Worm (Caenorhabditis elegans) whole organism, early embryonic: ENCODE data around the gene ddl-2.

Source experiments
- aly-1 ChIP-seq: sonication (generic microtip); optimal IDR thresholded peaks from 2 replicates; lab custom pipeline; 2016; ENCODE audit warnings: missing genetic modification characterization, missing compliant biosample characterization
- ama-1 ChIP-seq: fragments of 150-350 bp; optimal IDR thresholded peaks from 2 replicates; lab custom pipeline; 2014
- ceh-36 ChIP-seq: sonication (generic microtip); optimal IDR thresholded peaks from 2 replicates; lab custom pipeline; 2016; ENCODE audit warnings: missing genetic modification characterization, inconsistent platforms, missing compliant biosample characterization
- hmbx-1 ChIP-seq: sonication (generic microtip); optimal IDR thresholded peaks from 2 replicates; lab custom pipeline; 2016; ENCODE audit warnings: mild to moderate bottlenecking, missing genetic modification characterization, missing compliant biosample characterization
- hnd-1 ChIP-seq: sonication (generic microtip); optimal IDR thresholded peaks from 2 replicates; lab custom pipeline; 2016; ENCODE audit warnings: missing genetic modification characterization, missing compliant biosample characterization
- pes-1 ChIP-seq: fragments of 200-800 bp; sonication (Bioruptor generic); IDR thresholded peaks from 2 replicates; pipeline ENCODE4 v1.3.6; 2022; ENCODE audit warnings: missing genetic modification reagents, missing genetic modification characterization, missing compliant biosample characterization
- sea-1 ChIP-seq: fragments of 200-800 bp; sonication (Bioruptor generic); conservative IDR thresholded peaks from 2 replicates; pipeline ENCODE4 v1.3.6; 2022; ENCODE audit warnings: missing genetic modification characterization, missing compliant biosample characterization
- tra-4 ChIP-seq: sonication (generic microtip); optimal IDR thresholded peaks from 2 replicates; lab custom pipeline; 2017; ENCODE audit warnings: missing genetic modification characterization, missing compliant biosample characterization

DNA sequence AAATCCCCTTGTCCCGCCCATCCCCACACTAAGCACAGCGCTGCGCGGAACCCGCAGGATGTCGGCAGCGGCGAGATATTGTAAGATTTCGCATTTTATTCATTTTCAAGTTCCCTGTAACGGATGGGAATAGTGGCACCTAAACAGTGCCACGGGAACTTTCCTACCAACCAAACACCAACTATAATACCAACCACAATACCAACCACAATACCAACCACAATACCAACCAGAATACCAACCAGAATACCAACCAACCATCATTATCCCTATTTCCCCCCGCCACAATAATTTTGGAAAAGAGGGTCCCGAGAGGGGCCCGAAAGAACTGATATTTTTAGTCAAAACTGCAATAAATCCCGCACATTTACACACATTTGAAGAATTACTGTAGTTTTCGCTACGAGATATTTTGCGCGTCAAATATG is 25.5 kb downstream of the ddl-2 start:
- TF ChIP-seq ceh-36 (tag; lab: Kevin White, UChicago) (no peak), hmbx-1 (tag; lab: Kevin White, UChicago) (no peak), aly-1 (tag; lab: Kevin White, UChicago) (no peak), ama-1 (lab: Kevin White, UChicago) (peak; percentile 61), sea-1 (GFP tag; lab: Robert Waterston, UW) (no peak), pes-1 (GFP tag; lab: Robert Waterston, UW) (no peak), hnd-1 (no peak), tra-4 (tag; lab: Kevin White, UChicago) (no peak)
